Worm (Caenorhabditis elegans): ENCODE measurements around the gene hrpu-2.

DNA sequence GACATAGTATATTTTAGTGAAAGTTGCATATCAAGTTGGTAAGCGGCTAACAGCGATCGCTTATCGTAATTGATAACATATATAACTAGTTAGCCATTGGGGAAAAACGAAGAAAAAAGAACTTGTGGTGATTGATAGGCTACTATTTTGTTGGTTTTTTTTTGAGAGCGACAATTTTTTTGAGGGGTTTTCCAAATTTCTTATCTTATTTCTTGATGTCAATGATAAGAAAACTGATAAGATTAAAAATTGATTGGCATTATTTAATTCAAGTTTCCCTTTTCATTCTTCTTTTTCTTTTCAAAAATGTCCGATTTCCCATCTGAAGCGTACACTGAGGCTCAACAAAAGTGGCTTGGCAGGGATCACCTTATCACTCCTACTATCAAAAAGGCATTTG, 47.0 kb upstream of the hrpu-2 start, which contains the start of gene prmt-6:
- no peak for TF ChIP-seq lsy-2 (tag; optimal IDR thresholded peaks at IDR 0.05)
- no peak for TF ChIP-seq zip-2 (tag; optimal IDR thresholded peaks at IDR 0.05)
- TF ChIP-seq saeg-2 (GFP tag; IDR thresholded peaks at IDR 0.05) = no peak
- TF ChIP-seq nhr-48 (tag; optimal IDR thresholded peaks at IDR 0.05) = no peak
- TF ChIP-seq mdt-29 (GFP tag; IDR thresholded peaks at IDR 0.05) = no peak
- no peak for TF ChIP-seq snpc-4 (tag; optimal IDR thresholded peaks at IDR 0.05)
- no peak for TF ChIP-seq unc-130 (GFP tag; optimal IDR thresholded peaks at IDR 0.05)

Data from whole organism, L4 larva.